Fruit fly (Drosophila melanogaster) whole organism, prepupa: ENCODE measurements around the gene CG32074.

Experiments used
- Blimp-1 ChIP-seq: fragments of 200-800 bp; sonication (Bioruptor generic); optimal IDR thresholded peaks from 3 replicates; lab custom pipeline; 2017; ENCODE audit warnings: missing biosample characterization, missing genetic modification characterization, mild to moderate bottlenecking, moderate library complexity, missing genetic modification reagents
- CG11294 ChIP-seq: fragments of 200-800 bp; sonication (Bioruptor generic); IDR thresholded peaks from 2 replicates; pipeline ENCODE4 v1.3.6; 2022; ENCODE audit warnings: missing biosample characterization, missing genetic modification characterization
- CG15336 ChIP-seq: fragments of 200-800 bp; sonication (Bioruptor generic); IDR thresholded peaks from 2 replicates; pipeline ENCODE4 v1.3.6; 2022; ENCODE audit warnings: missing biosample characterization, missing genetic modification characterization
- CG8632 ChIP-seq: fragments of 200-800 bp; sonication (Bioruptor generic); optimal IDR thresholded peaks from 3 replicates; lab custom pipeline; 2016; ENCODE audit warnings: missing biosample characterization, missing genetic modification characterization
- Eip78C ChIP-seq: fragments of 200-800 bp; sonication (Bioruptor generic); peaks from one replicate; lab custom pipeline; 2016; ENCODE audit warnings: missing biosample characterization, missing genetic modification characterization
- Gug ChIP-seq: fragments of 200-800 bp; sonication (Bioruptor generic); IDR thresholded peaks from 2 replicates; pipeline ENCODE4 v1.3.6; 2022; ENCODE audit warnings: missing biosample characterization, missing genetic modification characterization
- acj6 ChIP-seq: fragments of 200-800 bp; sonication (Bioruptor generic); optimal IDR thresholded peaks from 3 replicates; lab custom pipeline; 2016; ENCODE audit warnings: missing biosample characterization, missing genetic modification characterization
- fd85E ChIP-seq: fragments of 200-800 bp; sonication (Bioruptor generic); optimal IDR thresholded peaks from 3 replicates; lab custom pipeline; 2016; ENCODE audit warnings: missing biosample characterization, missing genetic modification characterization
- spab ChIP-seq: fragments of 200-800 bp; sonication (Bioruptor generic); optimal IDR thresholded peaks from 2 replicates; lab custom pipeline; 2017; ENCODE audit warnings: missing biosample characterization, mild to moderate bottlenecking, missing genetic modification characterization, missing genetic modification reagents

dm6 chr3L:11123088-11123487 lies 9.0 kb downstream of the CG32074 start, which contains the start of the genes Ufd1 and NaPi-III:
- peak; percentile 30 for TF ChIP-seq Eip78C (GFP tag; lab: Kevin White, UChicago)
- no peak for TF ChIP-seq Blimp-1 (GFP tag; lab: Kevin White, UChicago)
- no peak for TF ChIP-seq fd85E (GFP tag; lab: Kevin White, UChicago)
- TF ChIP-seq CG11294 (GFP tag; lab: Robert Waterston, UW), result no peak
- no peak for TF ChIP-seq spab (GFP tag; lab: Kevin White, UChicago)
- TF ChIP-seq Gug (GFP tag; lab: Robert Waterston, UW), result no peak
- no peak for TF ChIP-seq CG8632 (GFP tag; lab: Kevin White, UChicago)
- 0 out of 2 replicates have a peak, but pooled peaks have one; percentile 40 for TF ChIP-seq CG15336 (GFP tag; lab: Robert Waterston, UW)
- TF ChIP-seq acj6 (GFP tag; lab: Kevin White, UChicago), result no peak
